Worm (Caenorhabditis elegans): ENCODE data around the gene lact-1.

lact-1 gene

ce11 chrX:7244756-7245155 lies 15.4 kb downstream of the lact-1 start (continued):
- peak; percentile 50; the same call in 1 of the 2 replicates for TF ChIP-seq ceh-20 (GFP tag; IDR thresholded peaks at IDR 0.05)
- no peak for TF ChIP-seq F44E2.7 (GFP tag; IDR thresholded peaks at IDR 0.05)
- no peak for TF ChIP-seq rbr-2 (tag; optimal IDR thresholded peaks at IDR 0.05)
- no peak for TF ChIP-seq vab-7 (GFP tag; IDR thresholded peaks at IDR 0.05)
- no peak for TF ChIP-seq Y75B8A.6 (GFP tag; IDR thresholded peaks at IDR 0.05)
- TF ChIP-seq Y105C5A.15 (GFP tag; IDR thresholded peaks at IDR 0.05): no peak
- TF ChIP-seq nhr-111 (GFP tag; optimal IDR thresholded peaks at IDR 0.05): no peak
- 0 out of 2 replicates have a peak, but pooled peaks have one; percentile 17 for TF ChIP-seq hmg-1.1 (GFP tag; IDR thresholded peaks at IDR 0.05)
- TF ChIP-seq nhr-41 (GFP tag; IDR thresholded peaks at IDR 0.05): no peak
- no peak for TF ChIP-seq set-16 (GFP tag; IDR thresholded peaks at IDR 0.05)
- TF ChIP-seq daf-12 (tag; optimal IDR thresholded peaks at IDR 0.05): no peak
- no peak for TF ChIP-seq jun-1 (tag; optimal IDR thresholded peaks at IDR 0.05)
- no peak for TF ChIP-seq R02D3.7 (tag; optimal IDR thresholded peaks at IDR 0.05)
- no peak for TF ChIP-seq ceh-32 (tag; optimal IDR thresholded peaks at IDR 0.05; ENCODE audit: poor library complexity)
- no peak for TF ChIP-seq tag-97 (GFP tag; IDR thresholded peaks at IDR 0.05)
- no peak for TF ChIP-seq unc-130 (GFP tag; optimal IDR thresholded peaks at IDR 0.05)
- no peak for TF ChIP-seq zip-11 (GFP tag; IDR thresholded peaks at IDR 0.05)
- no peak for TF ChIP-seq snpc-1.2 (GFP tag; IDR thresholded peaks at IDR 0.05)
- TF ChIP-seq madf-5 (GFP tag; IDR thresholded peaks at IDR 0.05): no peak
- TF ChIP-seq duxl-1 (tag; optimal IDR thresholded peaks at IDR 0.05; ENCODE audit: poor library complexity): no peak
- no peak for TF ChIP-seq ceh-28 (tag; optimal IDR thresholded peaks at IDR 0.05)
- TF ChIP-seq egl-27 (tag; optimal IDR thresholded peaks at IDR 0.05): no peak
- no peak for TF ChIP-seq nhr-237 (tag; optimal IDR thresholded peaks at IDR 0.05)
- no peak for TF ChIP-seq madf-9 (GFP tag; conservative IDR thresholded peaks at IDR 0.05)
- TF ChIP-seq lin-39 (tag; optimal IDR thresholded peaks at IDR 0.05): no peak
- no peak for TF ChIP-seq Y48G9A.11 (GFP tag; IDR thresholded peaks at IDR 0.05)
- no peak for TF ChIP-seq daf-8 (GFP tag; IDR thresholded peaks at IDR 0.05)
- peak in 1 of 2 experiments; percentile 57 for TF ChIP-seq daf-16 (GFP tag; optimal IDR thresholded peaks at IDR 0.05)
- peak; percentile 95 for TF ChIP-seq daf-16 (tag; optimal IDR thresholded peaks at IDR 0.05)
- TF ChIP-seq Y5F2A.4 (GFP tag; optimal IDR thresholded peaks at IDR 0.05): no peak
- TF ChIP-seq mep-1 (tag; optimal IDR thresholded peaks at IDR 0.05): peak; percentile 31
- TF ChIP-seq mxl-3 (GFP tag; optimal IDR thresholded peaks at IDR 0.05): peak; percentile 35
- no peak for TF ChIP-seq ctbp-1 (GFP tag; IDR thresholded peaks at IDR 0.05)
- peak; percentile 90 for TF ChIP-seq aha-1 (tag)
- TF ChIP-seq nhr-6 (tag; optimal IDR thresholded peaks at IDR 0.05): peak; percentile 36
- no peak for TF ChIP-seq dmd-9 (GFP tag; IDR thresholded peaks at IDR 0.05)
- no peak for TF ChIP-seq unc-39 (tag; optimal IDR thresholded peaks at IDR 0.05)
- peak; percentile 86 for TF ChIP-seq tra-1 (GFP tag; IDR thresholded peaks at IDR 0.05)
- peak; percentile 76 for TF ChIP-seq hlh-30 (tag; optimal IDR thresholded peaks at IDR 0.05; ENCODE audit: insufficient read depth)
- TF ChIP-seq lin-15B (tag; optimal IDR thresholded peaks at IDR 0.05): no peak
- TF ChIP-seq sdz-12 (GFP tag; optimal IDR thresholded peaks at IDR 0.05): no peak
- TF ChIP-seq ztf-7 (tag; optimal IDR thresholded peaks at IDR 0.05): no peak
- no peak for TF ChIP-seq ztf-11 (tag; optimal IDR thresholded peaks at IDR 0.05)
- no peak for TF ChIP-seq lin-13 (GFP tag; optimal IDR thresholded peaks at IDR 0.05)
- no peak for TF ChIP-seq zag-1 (tag; optimal IDR thresholded peaks at IDR 0.05)
- TF ChIP-seq dpl-1 (GFP tag; optimal IDR thresholded peaks at IDR 0.05): peak; percentile 2
- no peak for TF ChIP-seq nhr-11 (tag; optimal IDR thresholded peaks at IDR 0.05)
- TF ChIP-seq lin-29 (GFP tag; IDR thresholded peaks at IDR 0.05): no peak
- TF ChIP-seq lim-7 (GFP tag; IDR thresholded peaks at IDR 0.05): no peak
- 0 out of 2 replicates have a peak, but pooled peaks have one; percentile 26 for TF ChIP-seq mxl-2 (GFP tag; conservative IDR thresholded peaks at IDR 0.05)
- TF ChIP-seq lin-1 (GFP tag; IDR thresholded peaks at IDR 0.05): peak; percentile 85
- no peak for TF ChIP-seq snpc-4 (tag; optimal IDR thresholded peaks at IDR 0.05)
- no peak for TF ChIP-seq fos-1 (tag; optimal IDR thresholded peaks at IDR 0.05)
